Worm (Caenorhabditis elegans): ENCODE measurements around the gene nhr-7.

nhr-7 gene

DNA sequence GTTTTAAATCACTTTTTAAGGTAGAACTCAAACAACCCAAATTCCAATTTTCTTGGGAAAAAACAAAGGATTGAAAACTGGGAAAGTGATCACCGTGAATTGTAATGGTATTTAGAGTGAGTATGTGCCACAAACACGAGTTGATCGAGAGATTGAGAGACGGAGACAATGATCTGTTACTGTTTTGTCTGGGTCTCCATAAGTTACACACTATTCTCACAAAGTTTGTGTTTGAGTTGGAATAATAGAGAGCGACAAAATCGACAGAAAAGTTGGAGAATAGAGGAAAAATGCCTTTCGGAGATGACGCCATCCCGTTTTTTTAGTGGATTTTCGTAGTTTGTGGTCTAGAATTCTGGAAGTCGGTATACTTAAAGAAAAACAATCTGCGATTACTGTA, at the start of gene nhr-7:
Gene nhr-7 (minus strand): TSS at position 101 of the 400 bp plus-strand sequence.
- TF ChIP-seq hmg-4 (GFP tag; optimal IDR thresholded peaks at IDR 0.05) = no peak
- no peak for TF ChIP-seq pes-1 (GFP tag; IDR thresholded peaks at IDR 0.05)
- TF ChIP-seq B0310.2 (tag; optimal IDR thresholded peaks at IDR 0.05) = no peak
- no peak for TF ChIP-seq ama-1 (optimal IDR thresholded peaks at IDR 0.05)
- TF ChIP-seq F13C5.2 (tag; optimal IDR thresholded peaks at IDR 0.05) = no peak
- TF ChIP-seq tbx-11 (GFP tag; IDR thresholded peaks at IDR 0.05) = no peak
- TF ChIP-seq flt-1 (GFP tag; IDR thresholded peaks at IDR 0.05) = no peak
- TF ChIP-seq tbx-37 (GFP tag; conservative IDR thresholded peaks at IDR 0.05) = no peak
- TF ChIP-seq ets-7 (tag; optimal IDR thresholded peaks at IDR 0.05) = no peak

- no peak for TF ChIP-seq hmg-4 (GFP tag; optimal IDR thresholded peaks at IDR 0.05)
- no peak for TF ChIP-seq hnd-1 (tag; optimal IDR thresholded peaks at IDR 0.05)
- TF ChIP-seq tbx-37 (GFP tag; conservative IDR thresholded peaks at IDR 0.05) = no peak
- no peak for TF ChIP-seq tbx-11 (GFP tag; IDR thresholded peaks at IDR 0.05)
- TF ChIP-seq flt-1 (GFP tag; IDR thresholded peaks at IDR 0.05) = no peak
- TF ChIP-seq B0310.2 (tag; optimal IDR thresholded peaks at IDR 0.05) = no peak
- no peak for TF ChIP-seq hmbx-1 (tag; optimal IDR thresholded peaks at IDR 0.05)
- no peak for TF ChIP-seq tra-4 (tag; optimal IDR thresholded peaks at IDR 0.05)
- no peak for TF ChIP-seq aly-1 (tag; optimal IDR thresholded peaks at IDR 0.05)
- no peak for TF ChIP-seq F13C5.2 (tag; optimal IDR thresholded peaks at IDR 0.05)
- TF ChIP-seq ets-7 (tag; optimal IDR thresholded peaks at IDR 0.05) = no peak
- TF ChIP-seq scrt-1 (GFP tag; IDR thresholded peaks at IDR 0.05) = no peak
- TF ChIP-seq pes-1 (GFP tag; IDR thresholded peaks at IDR 0.05) = no peak
- no peak for TF ChIP-seq ama-1 (optimal IDR thresholded peaks at IDR 0.05)
- TF ChIP-seq ceh-36 (tag; optimal IDR thresholded peaks at IDR 0.05) = no peak
These were observed 49.3 kb upstream of the nhr-7 start, which contains the start of gene edg-1 for ce11 chrIV:11320500-11320899. Gene edg-1 (plus strand): TSS chrIV:11320800.

ce11 chrIV:11319884-11320362, 48.8 kb upstream of the nhr-7 start, which contains the start of gene B0035.18:
Gene B0035.18 (plus strand): TSS chrIV:11320312.
- TF ChIP-seq ets-7 (tag; optimal IDR thresholded peaks at IDR 0.05) (no peak), tbx-11 (GFP tag; IDR thresholded peaks at IDR 0.05) (no peak), pes-1 (GFP tag; IDR thresholded peaks at IDR 0.05) (no peak), aly-1 (tag; optimal IDR thresholded peaks at IDR 0.05) (no peak), sea-1 (GFP tag; conservative IDR thresholded peaks at IDR 0.05) (no peak), ceh-36 (tag; optimal IDR thresholded peaks at IDR 0.05) (no peak), hmg-4 (GFP tag; optimal IDR thresholded peaks at IDR 0.05) (no peak), tbx-37 (GFP tag; conservative IDR thresholded peaks at IDR 0.05) (no peak), hmbx-1 (tag; optimal IDR thresholded peaks at IDR 0.05) (no peak)

- TF ChIP-seq ets-7 (tag; optimal IDR thresholded peaks at IDR 0.05) = no peak
- no peak for TF ChIP-seq hmbx-1 (tag; optimal IDR thresholded peaks at IDR 0.05)
- no peak for TF ChIP-seq scrt-1 (GFP tag; IDR thresholded peaks at IDR 0.05)
- no peak for TF ChIP-seq B0310.2 (tag; optimal IDR thresholded peaks at IDR 0.05)
- no peak for TF ChIP-seq hmg-4 (GFP tag; optimal IDR thresholded peaks at IDR 0.05)
- no peak for TF ChIP-seq flt-1 (GFP tag; IDR thresholded peaks at IDR 0.05)
- TF ChIP-seq sea-1 (GFP tag; conservative IDR thresholded peaks at IDR 0.05) = no peak
- no peak for TF ChIP-seq aly-1 (tag; optimal IDR thresholded peaks at IDR 0.05)
- TF ChIP-seq ceh-36 (tag; optimal IDR thresholded peaks at IDR 0.05) = no peak
- no peak for TF ChIP-seq hnd-1 (tag; optimal IDR thresholded peaks at IDR 0.05)
- TF ChIP-seq tra-4 (tag; optimal IDR thresholded peaks at IDR 0.05) = no peak
- TF ChIP-seq tbx-11 (GFP tag; IDR thresholded peaks at IDR 0.05) = no peak
- no peak for TF ChIP-seq F13C5.2 (tag; optimal IDR thresholded peaks at IDR 0.05)
These were observed 46.0 kb upstream of the nhr-7 start, which contains the start of gene gspd-1 for ce11 chrIV:11317119-11317518. Gene gspd-1 (plus strand): TSS chrIV:11317419.

DNA sequence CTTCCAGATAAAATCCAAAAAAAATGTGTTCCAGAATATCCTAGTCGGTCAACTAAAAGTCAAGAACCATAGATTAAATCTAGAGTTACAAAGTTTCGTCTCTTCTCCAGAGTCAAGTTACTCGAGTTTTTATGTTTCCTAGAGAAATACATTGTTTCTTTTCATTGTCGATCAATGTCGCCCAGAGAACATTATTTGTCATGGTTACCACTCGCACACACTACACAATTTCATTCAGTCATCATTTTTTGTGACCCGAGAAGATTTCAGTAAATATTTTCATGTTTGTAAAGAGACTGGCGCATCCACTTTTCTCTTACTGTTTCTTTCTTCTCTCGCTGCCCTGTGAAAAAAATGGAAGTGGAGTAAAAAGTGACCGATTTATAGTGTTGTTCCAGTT, 45.5 kb upstream of the nhr-7 start:
- TF ChIP-seq hmbx-1 (tag; optimal IDR thresholded peaks at IDR 0.05) (no peak), ceh-36 (tag; optimal IDR thresholded peaks at IDR 0.05) (no peak), tra-4 (tag; optimal IDR thresholded peaks at IDR 0.05) (no peak), hnd-1 (tag; optimal IDR thresholded peaks at IDR 0.05) (no peak), tbx-37 (GFP tag; conservative IDR thresholded peaks at IDR 0.05) (no peak), pes-1 (GFP tag; IDR thresholded peaks at IDR 0.05) (no peak), ama-1 (optimal IDR thresholded peaks at IDR 0.05) (no peak), scrt-1 (GFP tag; IDR thresholded peaks at IDR 0.05) (no peak)

DNA sequence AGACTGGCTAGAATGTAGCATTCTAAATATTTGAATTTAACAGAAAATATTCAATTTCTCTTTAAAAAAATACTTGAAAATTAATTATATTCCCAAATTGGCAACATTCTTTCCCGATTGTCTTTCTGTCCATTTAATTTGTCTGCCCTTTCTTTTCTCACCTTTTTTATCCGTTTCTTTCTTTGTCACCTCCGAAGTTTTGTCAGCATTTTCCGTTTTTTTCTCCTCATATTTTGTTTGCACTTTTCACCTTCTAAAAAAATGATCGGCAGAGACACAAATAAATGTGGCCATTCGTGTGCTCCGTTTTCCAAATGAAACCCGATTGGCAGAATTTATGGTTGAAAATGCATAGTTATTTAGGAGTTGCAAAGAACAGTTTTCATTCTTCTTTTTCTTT, 44.9 kb upstream of the nhr-7 start:
- no peak for TF ChIP-seq ets-7 (tag; optimal IDR thresholded peaks at IDR 0.05)
- no peak for TF ChIP-seq hmg-4 (GFP tag; optimal IDR thresholded peaks at IDR 0.05)
- no peak for TF ChIP-seq F13C5.2 (tag; optimal IDR thresholded peaks at IDR 0.05)
- TF ChIP-seq ceh-36 (tag; optimal IDR thresholded peaks at IDR 0.05) = no peak
- TF ChIP-seq ama-1 (optimal IDR thresholded peaks at IDR 0.05) = no peak
- no peak for TF ChIP-seq B0310.2 (tag; optimal IDR thresholded peaks at IDR 0.05)
- no peak for TF ChIP-seq tra-4 (tag; optimal IDR thresholded peaks at IDR 0.05)
- TF ChIP-seq scrt-1 (GFP tag; IDR thresholded peaks at IDR 0.05) = no peak
- TF ChIP-seq ceh-13 (GFP tag; optimal IDR thresholded peaks at IDR 0.05) = no peak

ce11 chrIV:11315688-11316087, 44.5 kb upstream of the nhr-7 start:
- TF ChIP-seq flt-1 (GFP tag; IDR thresholded peaks at IDR 0.05) = no peak
- no peak for TF ChIP-seq B0310.2 (tag; optimal IDR thresholded peaks at IDR 0.05)
- TF ChIP-seq F13C5.2 (tag; optimal IDR thresholded peaks at IDR 0.05) = no peak
- TF ChIP-seq tbx-37 (GFP tag; conservative IDR thresholded peaks at IDR 0.05) = no peak
- TF ChIP-seq hmbx-1 (tag; optimal IDR thresholded peaks at IDR 0.05) = no peak
- no peak for TF ChIP-seq ets-7 (tag; optimal IDR thresholded peaks at IDR 0.05)
- no peak for TF ChIP-seq ceh-13 (GFP tag; optimal IDR thresholded peaks at IDR 0.05)
- no peak for TF ChIP-seq tbx-11 (GFP tag; IDR thresholded peaks at IDR 0.05)
- no peak for TF ChIP-seq hnd-1 (tag; optimal IDR thresholded peaks at IDR 0.05)
- TF ChIP-seq pes-1 (GFP tag; IDR thresholded peaks at IDR 0.05) = no peak
- TF ChIP-seq ceh-36 (tag; optimal IDR thresholded peaks at IDR 0.05) = no peak
- no peak for TF ChIP-seq scrt-1 (GFP tag; IDR thresholded peaks at IDR 0.05)
- TF ChIP-seq tra-4 (tag; optimal IDR thresholded peaks at IDR 0.05) = no peak
- no peak for TF ChIP-seq ama-1 (optimal IDR thresholded peaks at IDR 0.05)
- no peak for TF ChIP-seq sea-1 (GFP tag; conservative IDR thresholded peaks at IDR 0.05)

- TF ChIP-seq scrt-1 (GFP tag; IDR thresholded peaks at IDR 0.05) (no peak), hnd-1 (tag; optimal IDR thresholded peaks at IDR 0.05) (no peak), tra-4 (tag; optimal IDR thresholded peaks at IDR 0.05) (no peak), F13C5.2 (tag; optimal IDR thresholded peaks at IDR 0.05) (no peak), aly-1 (tag; optimal IDR thresholded peaks at IDR 0.05) (no peak), tbx-37 (GFP tag; conservative IDR thresholded peaks at IDR 0.05) (peak; percentile 71), ceh-36 (tag; optimal IDR thresholded peaks at IDR 0.05) (no peak)
These were observed 43.7 kb upstream of the nhr-7 start, which contains the start of the genes B0035.3, B0035.22 and pfd-4 for ce11 chrIV:11314885-11315284. Gene B0035.3 (minus strand): TSS chrIV:11314998. Gene B0035.22 (plus strand): TSS chrIV:11315153. Gene pfd-4 (plus strand): TSS chrIV:11315207.

Data from whole organism, early embryonic.